Fruit fly (Drosophila melanogaster): ENCODE results near the gene CG8028.

The CG8028 gene

dm6 chrX:19315421-19316260, 35.5 kb upstream of the CG8028 start (continued):
- TF ChIP-seq pfk (GFP tag; optimal IDR thresholded peaks at IDR 0.05): no peak
- TF ChIP-seq CG17186 (GFP tag; optimal IDR thresholded peaks at IDR 0.05): no peak
- TF ChIP-seq fd102C (GFP tag; optimal IDR thresholded peaks at IDR 0.05): no peak
- no peak for TF ChIP-seq CG31441 (GFP tag; IDR thresholded peaks at IDR 0.05)
- no peak for TF ChIP-seq CG15696 (tag; optimal IDR thresholded peaks at IDR 0.05)
- no peak for TF ChIP-seq knrl (GFP tag; IDR thresholded peaks at IDR 0.05; ENCODE audit: partially characterized antibody)
- TF ChIP-seq hkb (optimal IDR thresholded peaks at IDR 0.05): no peak
- no peak for TF ChIP-seq hkb (GFP tag; IDR thresholded peaks at IDR 0.05)
- TF ChIP-seq Oli (tag; optimal IDR thresholded peaks at IDR 0.05): no peak
- peak; percentile 46; the same call in 2 of the 3 replicates for TF ChIP-seq CG34224 (GFP tag; IDR thresholded peaks at IDR 0.05; ENCODE audit: partially characterized antibody)
- TF ChIP-seq pzg (GFP tag; optimal IDR thresholded peaks at IDR 0.05): no peak
- TF ChIP-seq CG1603 (tag; optimal IDR thresholded peaks at IDR 0.05): no peak
- peak; percentile 25; the same call in 1 of the 3 replicates for TF ChIP-seq Doc3 (GFP tag; IDR thresholded peaks at IDR 0.05; ENCODE audit: partially characterized antibody)
- no peak for TF ChIP-seq CG13296 (GFP tag; optimal IDR thresholded peaks at IDR 0.05)
- TF ChIP-seq corto (GFP tag; optimal IDR thresholded peaks at IDR 0.05): peak; percentile 40
- TF ChIP-seq CG2129 (GFP tag; IDR thresholded peaks at IDR 0.05; ENCODE audit: partially characterized antibody): no peak
- TF ChIP-seq Six4 (GFP tag; optimal IDR thresholded peaks at IDR 0.05): no peak
- TF ChIP-seq Dll (GFP tag; IDR thresholded peaks at IDR 0.05; ENCODE audit: partially characterized antibody): peak; percentile 48; the same call in 1 of the 4 replicates
- TF ChIP-seq aop (GFP tag; IDR thresholded peaks at IDR 0.05): no peak
- TF ChIP-seq nerfin-2 (GFP tag; IDR thresholded peaks at IDR 0.05; ENCODE audit: partially characterized antibody): no peak
- no peak for TF ChIP-seq mam (GFP tag; optimal IDR thresholded peaks at IDR 0.05)
- TF ChIP-seq CG17612 (GFP tag; IDR thresholded peaks at IDR 0.05): peak; percentile 96
- TF ChIP-seq crc (GFP tag; optimal IDR thresholded peaks at IDR 0.05): no peak
- TF ChIP-seq zfh1 (GFP tag; IDR thresholded peaks at IDR 0.05): no peak
- peak; percentile 41 for TF ChIP-seq BEAF-32 (GFP tag; optimal IDR thresholded peaks at IDR 0.05)
- TF ChIP-seq CG10654 (GFP tag; optimal IDR thresholded peaks at IDR 0.05): no peak
- no peak for TF ChIP-seq Rfx (GFP tag; IDR thresholded peaks at IDR 0.05)
- TF ChIP-seq rib (GFP tag; IDR thresholded peaks at IDR 0.05): no peak
- no peak for TF ChIP-seq CG2889 (GFP tag; IDR thresholded peaks at IDR 0.05)
- TF ChIP-seq cato (GFP tag; optimal IDR thresholded peaks at IDR 0.05; ENCODE audit: borderline replicate concordance): no peak
- no peak for TF ChIP-seq D19B (GFP tag; optimal IDR thresholded peaks at IDR 0.05)
- no peak for TF ChIP-seq CoRest (tag; optimal IDR thresholded peaks at IDR 0.05)
- TF ChIP-seq gt (GFP tag; IDR thresholded peaks at IDR 0.05): no peak
- no peak for TF ChIP-seq Bgb (GFP tag; IDR thresholded peaks at IDR 0.05; ENCODE audit: partially characterized antibody)

- TF ChIP-seq exex (tag; optimal IDR thresholded peaks at IDR 0.05) (peak; percentile 66), mirr (GFP tag; optimal IDR thresholded peaks at IDR 0.05) (peak; percentile 17), CG12942 (GFP tag; optimal IDR thresholded peaks at IDR 0.05) (no peak), Pdp1 (GFP tag; optimal IDR thresholded peaks at IDR 0.05) (peak in 1 of 2 experiments; percentile 80), CG34422 (GFP tag; IDR thresholded peaks at IDR 0.05) (no peak), CG13775 (GFP tag; optimal IDR thresholded peaks at IDR 0.05) (no peak), eyg (GFP tag; optimal IDR thresholded peaks at IDR 0.05) (no peak), gcm (GFP tag; optimal IDR thresholded peaks at IDR 0.05) (no peak), Sox102F (GFP tag; optimal IDR thresholded peaks at IDR 0.05) (no peak), nom (GFP tag; optimal IDR thresholded peaks at IDR 0.05) (peak; percentile 37), CG6654 (GFP tag; optimal IDR thresholded peaks at IDR 0.05) (no peak), fd102C (GFP tag; optimal IDR thresholded peaks at IDR 0.05) (no peak), grn (GFP tag; optimal IDR thresholded peaks at IDR 0.05) (peak; percentile 55), Ada2b (GFP tag; IDR thresholded peaks at IDR 0.05) (no peak), z (GFP tag; IDR thresholded peaks at IDR 0.05) (no peak)
Observed at dm6 chrX:19314283-19315178, 34.4 kb upstream of the CG8028 start.
